Fruit fly (Drosophila melanogaster) whole organism, embryonic: ENCODE data around the gene CG7557.
A peak's percentile ranks its signal among the peaks of the same experiment; 100 is the strongest.

Experiments used
- Adf1 ChIP-seq: fragments of 200-800 bp; sonication (Bioruptor generic); IDR thresholded peaks from 2 replicates; pipeline ENCODE4 v1.3.6; 2022; ENCODE audit warnings: missing biosample characterization, missing genetic modification characterization
- CG10209 ChIP-seq: fragments of 200-800 bp; sonication (Bioruptor generic); optimal IDR thresholded peaks from 3 replicates; lab custom pipeline; 2017; ENCODE audit warnings: missing biosample characterization, mild to moderate bottlenecking, missing genetic modification characterization, missing genetic modification reagents
- CG1024 ChIP-seq: fragments of 200-800 bp; sonication (Bioruptor generic); IDR thresholded peaks from 2 replicates; pipeline ENCODE4 v1.3.6; 2022; ENCODE audit warnings: missing biosample characterization, missing genetic modification characterization
- CG10267 ChIP-seq: fragments of 200-800 bp; sonication (Bioruptor generic); optimal IDR thresholded peaks from 2 replicates; lab custom pipeline; 2018; ENCODE audit warnings: missing biosample characterization, mild to moderate bottlenecking, missing genetic modification characterization, moderate library complexity
- CG12071 ChIP-seq: fragments of 200-800 bp; sonication (Bioruptor generic); optimal IDR thresholded peaks from 3 replicates; lab custom pipeline; 2018; ENCODE audit warnings: missing biosample characterization, mild to moderate bottlenecking, missing genetic modification characterization
- CG12299 ChIP-seq: fragments of 200-800 bp; sonication (Bioruptor generic); optimal IDR thresholded peaks from 2 replicates; lab custom pipeline; 2018; ENCODE audit warnings: missing biosample characterization, mild to moderate bottlenecking, missing genetic modification characterization
- CG12659 ChIP-seq: fragments of 200-800 bp; sonication (Bioruptor generic); optimal IDR thresholded peaks from 3 replicates; lab custom pipeline; 2017; ENCODE audit warnings: mild to moderate bottlenecking, missing biosample characterization, missing genetic modification reagents, missing genetic modification characterization
- CG12769 ChIP-seq: fragments of 200-800 bp; sonication (Bioruptor generic); optimal IDR thresholded peaks from 2 replicates; lab custom pipeline; 2019; ENCODE audit warnings: missing biosample characterization, mild to moderate bottlenecking, missing genetic modification characterization, moderate library complexity
- CG12942 ChIP-seq: fragments of 200-800 bp; sonication (Bioruptor generic); optimal IDR thresholded peaks from 3 replicates; lab custom pipeline; 2016; ENCODE audit warnings: missing biosample characterization, missing genetic modification characterization
- CG16779 ChIP-seq: fragments of 200-800 bp; sonication (Bioruptor generic); IDR thresholded peaks from 2 replicates; pipeline ENCODE4 v1.3.6; 2022; ENCODE audit warnings: missing biosample characterization, missing genetic modification characterization
- CG16863 ChIP-seq: fragments of 200-800 bp; sonication (Bioruptor generic); optimal IDR thresholded peaks from 3 replicates; lab custom pipeline; 2016; ENCODE audit warnings: missing biosample characterization, missing genetic modification characterization
- CG17361 ChIP-seq: fragments of 200-800 bp; sonication (Bioruptor generic); IDR thresholded peaks from 3 replicates; pipeline ENCODE4 v1.3.6; 2022; ENCODE audit warnings: missing biosample characterization, missing genetic modification characterization
- CG17912 ChIP-seq: fragments of 200-800 bp; sonication (Bioruptor generic); optimal IDR thresholded peaks from 2 replicates; lab custom pipeline; 2018; ENCODE audit warnings: missing biosample characterization, mild to moderate bottlenecking, missing genetic modification characterization
- CG18011 ChIP-seq: fragments of 200-800 bp; sonication (Bioruptor generic); optimal IDR thresholded peaks from 2 replicates; lab custom pipeline; 2017; ENCODE audit warnings: missing biosample characterization, missing genetic modification characterization, mild to moderate bottlenecking, moderate library complexity, missing genotype
- CG18619 ChIP-seq: fragments of 200-800 bp; sonication (Bioruptor generic); optimal IDR thresholded peaks from 3 replicates; lab custom pipeline; 2017; ENCODE audit warnings: missing biosample characterization, mild to moderate bottlenecking, missing genetic modification characterization
- CG2120 ChIP-seq: fragments of 200-800 bp; sonication (Bioruptor generic); optimal IDR thresholded peaks from 3 replicates; lab custom pipeline; 2016; ENCODE audit warnings: missing biosample characterization, missing genetic modification characterization
- CG2202 ChIP-seq: fragments of 200-800 bp; sonication (Bioruptor generic); optimal IDR thresholded peaks from 2 replicates; lab custom pipeline; 2018; ENCODE audit warnings: missing biosample characterization, mild to moderate bottlenecking, missing genetic modification characterization
- CG4404 ChIP-seq: fragments of 200-800 bp; sonication (Bioruptor generic); IDR thresholded peaks from 2 replicates; pipeline ENCODE4 v1.3.6; 2022; ENCODE audit warnings: missing biosample characterization, missing genetic modification characterization
- CG5953 ChIP-seq: fragments of 200-800 bp; sonication (Bioruptor generic); IDR thresholded peaks from 2 replicates; pipeline ENCODE4 v1.3.6; 2022; ENCODE audit warnings: missing biosample characterization, missing genetic modification characterization
- CG7839 ChIP-seq: fragments of 200-800 bp; sonication (Bioruptor generic); optimal IDR thresholded peaks from 3 replicates; lab custom pipeline; 2018; ENCODE audit warnings: missing biosample characterization, mild to moderate bottlenecking, missing genetic modification characterization, moderate library complexity
- CG7987 ChIP-seq: fragments of 200-800 bp; sonication (Bioruptor generic); optimal IDR thresholded peaks from 2 replicates; lab custom pipeline; 2018; ENCODE audit warnings: missing biosample characterization, mild to moderate bottlenecking, missing genetic modification characterization, moderate library complexity
- CG8478 ChIP-seq: fragments of >200 bp; optimal IDR thresholded peaks from 2 replicates; lab custom pipeline; 2018
- CG8924 ChIP-seq: fragments of 200-800 bp; optimal IDR thresholded peaks from 3 replicates; lab custom pipeline; 2019; ENCODE audit warnings: missing biosample characterization, mild to moderate bottlenecking, missing genetic modification characterization, moderate library complexity
- Dip3 ChIP-seq: fragments of 200-800 bp; sonication (Bioruptor generic); optimal IDR thresholded peaks from 3 replicates; lab custom pipeline; 2016; ENCODE audit warnings: missing biosample characterization, missing genetic modification characterization
- ERR ChIP-seq: fragments of 200-800 bp; sonication (Bioruptor generic); optimal IDR thresholded peaks from 2 replicates; lab custom pipeline; 2016; ENCODE audit warnings: missing biosample characterization, missing genetic modification characterization
- HLH3B ChIP-seq: fragments of 200-800 bp; sonication (Bioruptor generic); IDR thresholded peaks from 2 replicates; pipeline ENCODE4 v1.3.6; 2022; ENCODE audit warnings: missing biosample characterization, missing genetic modification characterization
- HmgZ ChIP-seq: fragments of 200-800 bp; sonication (Bioruptor generic); optimal IDR thresholded peaks from 2 replicates; lab custom pipeline; 2018; ENCODE audit warnings: missing biosample characterization, mild to moderate bottlenecking, missing genetic modification characterization
- Lpt ChIP-seq: fragments of >200 bp; optimal IDR thresholded peaks from 2 replicates; lab custom pipeline; 2018; ENCODE audit warnings: missing biosample characterization, missing genetic modification characterization
- MBD-R2 ChIP-seq: fragments of 200-800 bp; sonication (Bioruptor generic); IDR thresholded peaks from 2 replicates; pipeline ENCODE4 v1.3.6; 2022; ENCODE audit warnings: missing biosample characterization, missing genetic modification characterization
- Meics ChIP-seq: fragments of 200-800 bp; sonication (Bioruptor generic); optimal IDR thresholded peaks from 2 replicates; lab custom pipeline; 2017; ENCODE audit warnings: missing biosample characterization, mild to moderate bottlenecking, missing genetic modification characterization
- Mes4 ChIP-seq: fragments of 200-800 bp; sonication (Bioruptor generic); optimal IDR thresholded peaks from 2 replicates; lab custom pipeline; 2016; ENCODE audit warnings: missing biosample characterization, missing genetic modification characterization
- Myb ChIP-seq: fragments of 200-800 bp; sonication (Bioruptor generic); optimal IDR thresholded peaks from 2 replicates; lab custom pipeline; 2016; ENCODE audit warnings: missing biosample characterization, missing genetic modification characterization
- Neu2 ChIP-seq: fragments of 200-800 bp; sonication (Bioruptor generic); optimal IDR thresholded peaks from 3 replicates; lab custom pipeline; 2016; ENCODE audit warnings: missing biosample characterization, missing genetic modification characterization, borderline replicate concordance
- Rfx ChIP-seq: fragments of 200-800 bp; sonication (Bioruptor generic); IDR thresholded peaks from 2 replicates; pipeline ENCODE4 v1.3.6; 2022; ENCODE audit warnings: missing biosample characterization, missing genetic modification characterization
- TFAM ChIP-seq: fragments of 200-800 bp; sonication (Bioruptor generic); optimal IDR thresholded peaks from 2 replicates; lab custom pipeline; 2017; ENCODE audit warnings: missing biosample characterization, missing genetic modification characterization, inconsistent platforms
- Tbp ChIP-seq: fragments of >200 bp; optimal IDR thresholded peaks from 2 replicates; lab custom pipeline; 2018; ENCODE audit warnings: missing biosample characterization, missing genetic modification characterization
- ato ChIP-seq: fragments of 200-800 bp; sonication (Bioruptor generic); IDR thresholded peaks from 2 replicates; pipeline ENCODE4 v1.3.6; 2022; ENCODE audit warnings: missing biosample characterization, missing genetic modification characterization; ENCODE audit not compliant: partially characterized antibody
- bcd ChIP-seq: fragments of 200-800 bp; sonication (Bioruptor generic); optimal IDR thresholded peaks from 2 replicates; lab custom pipeline; 2017; ENCODE audit warnings: missing biosample characterization, mild to moderate bottlenecking, missing genetic modification characterization
- bsh ChIP-seq, 2 experiments: fragments of 200-800 bp; sonication (Bioruptor generic); optimal IDR thresholded peaks; 2 replicates each; lab custom pipeline; 2017 to 2018; ENCODE audit warnings: mild to moderate bottlenecking in 2 of 2, missing biosample characterization in 2 of 2, missing genetic modification characterization in 2 of 2, moderate library complexity in 1 of 2
- chinmo ChIP-seq: fragments of 200-800 bp; sonication (Bioruptor generic); IDR thresholded peaks from 4 replicates; pipeline ENCODE4 v1.3.6; 2022; ENCODE audit warnings: missing biosample characterization, missing genetic modification characterization; ENCODE audit not compliant: partially characterized antibody
- dmrt11E ChIP-seq: fragments of 200-800 bp; sonication (Bioruptor generic); optimal IDR thresholded peaks from 3 replicates; lab custom pipeline; 2018; ENCODE audit warnings: missing biosample characterization, mild to moderate bottlenecking, missing genetic modification characterization, moderate library complexity
- ewg ChIP-seq: fragments of 200-800 bp; sonication (Bioruptor generic); optimal IDR thresholded peaks from 3 replicates; lab custom pipeline; 2017; ENCODE audit warnings: mild to moderate bottlenecking, missing biosample characterization, missing genetic modification reagents, missing genetic modification characterization
- exex ChIP-seq: fragments of 200-800 bp; sonication (Bioruptor generic); optimal IDR thresholded peaks from 4 replicates; lab custom pipeline; 2018; ENCODE audit warnings: missing biosample characterization, mild to moderate bottlenecking, missing genetic modification characterization, moderate library complexity
- grau ChIP-seq: fragments of 200-800 bp; optimal IDR thresholded peaks from 3 replicates; lab custom pipeline; 2019; ENCODE audit warnings: missing biosample characterization, mild to moderate bottlenecking, missing genetic modification characterization, moderate library complexity
- inv ChIP-seq: fragments of 200-800 bp; sonication (Bioruptor generic); IDR thresholded peaks from 2 replicates; pipeline ENCODE4 v1.3.6; 2022; ENCODE audit warnings: missing biosample characterization, missing genetic modification characterization; ENCODE audit not compliant: partially characterized antibody
- kay ChIP-seq: fragments of 200-800 bp; sonication (Bioruptor generic); optimal IDR thresholded peaks from 2 replicates; lab custom pipeline; 2016; ENCODE audit warnings: missing biosample characterization, missing genetic modification characterization
- psq ChIP-seq: fragments of 200-800 bp; sonication (Bioruptor generic); optimal IDR thresholded peaks from 2 replicates; lab custom pipeline; 2017; ENCODE audit warnings: missing biosample characterization, missing genetic modification characterization
- seq ChIP-seq: fragments of 200-800 bp; sonication (Bioruptor generic); IDR thresholded peaks from 2 replicates; pipeline ENCODE4 v1.3.6; 2022; ENCODE audit warnings: missing biosample characterization, missing genetic modification characterization
- ssp ChIP-seq: fragments of 200-800 bp; sonication (Bioruptor generic); IDR thresholded peaks from 2 replicates; pipeline ENCODE4 v1.3.6; 2022; ENCODE audit warnings: missing biosample characterization, missing genetic modification characterization
- trh ChIP-seq: fragments of 200-800 bp; sonication (Bioruptor generic); optimal IDR thresholded peaks from 2 replicates; lab custom pipeline; 2016; ENCODE audit warnings: missing biosample characterization, missing genetic modification characterization
- ttk ChIP-seq: fragments of 200-800 bp; sonication (Bioruptor generic); IDR thresholded peaks from 2 replicates; pipeline ENCODE4 v2.1.2; 2022; ENCODE audit warnings: missing biosample characterization, missing genetic modification characterization
- zen2 ChIP-seq: fragments of 200-800 bp; sonication (Bioruptor generic); IDR thresholded peaks from 3 replicates; pipeline ENCODE4 v1.3.6; 2022; ENCODE audit warnings: missing biosample characterization, missing genetic modification characterization; ENCODE audit not compliant: partially characterized antibody

The CG7557 gene

dm6 chr3L:11450535-11450934 lies 5.6 kb downstream of the CG7557 start (continued):
- TF ChIP-seq Adf1 (GFP tag; lab: Robert Waterston, UW) (no peak), ttk (no peak), inv (GFP tag; lab: Robert Waterston, UW) (no peak), CG12769 (tag; lab: Kevin White, UChicago) (no peak), Lpt (no peak), CG4404 (no peak), ssp (GFP tag; lab: Robert Waterston, UW) (no peak), CG17912 (GFP tag; lab: Kevin White, UChicago) (no peak), CG7839 (tag; lab: Kevin White, UChicago) (peak; percentile 52), Meics (GFP tag; lab: Kevin White, UChicago) (peak; percentile 46), dmrt11E (peak; percentile 55), grau (tag; lab: Kevin White, UChicago) (peak; percentile 54), CG12942 (no peak), Tbp (GFP tag; lab: Kevin White, UChicago) (no peak), bsh (GFP tag; optimal IDR thresholded peaks at IDR 0.05; lab: Kevin White, UChicago) (peak in 1 of 2 experiments; percentile 52), CG5953 (GFP tag; lab: Robert Waterston, UW) (no peak), CG17361 (GFP tag; lab: Robert Waterston, UW) (peak; percentile 50; the same call in 1 of the 3 replicates), CG8478 (lab: Kevin White, UChicago) (no peak), HmgZ (tag; lab: Kevin White, UChicago) (no peak), Myb (GFP tag; lab: Kevin White, UChicago) (no peak), CG2120 (GFP tag; lab: Kevin White, UChicago) (no peak), HLH3B (0 out of 2 replicates have a peak, but pooled peaks have one; percentile 35), CG18011 (GFP tag; lab: Kevin White, UChicago) (no peak), ERR (GFP tag; lab: Kevin White, UChicago) (no peak), CG12071 (GFP tag; lab: Kevin White, UChicago) (no peak), CG16863 (GFP tag; lab: Kevin White, UChicago) (no peak), CG7987 (GFP tag; lab: Kevin White, UChicago) (no peak), CG1024 (GFP tag; lab: Robert Waterston, UW) (no peak), ewg (GFP tag; lab: Kevin White, UChicago) (no peak), CG2202 (no peak), Mes4 (GFP tag; lab: Kevin White, UChicago) (no peak), CG12659 (peak; percentile 2), CG8924 (tag; lab: Kevin White, UChicago) (peak; percentile 51), bcd (GFP tag; lab: Kevin White, UChicago) (no peak), TFAM (GFP tag; lab: Kevin White, UChicago) (no peak), chinmo (GFP tag; lab: Robert Waterston, UW) (no peak), kay (no peak), ato (no peak), Rfx (GFP tag; lab: Robert Waterston, UW) (no peak), CG10267 (tag; lab: Kevin White, UChicago) (peak; percentile 49), CG16779 (GFP tag; lab: Robert Waterston, UW) (no peak), zen2 (GFP tag; lab: Robert Waterston, UW) (no peak), exex (tag; lab: Kevin White, UChicago) (no peak), trh (no peak), seq (GFP tag; lab: Robert Waterston, UW) (no peak), CG10209 (GFP tag; lab: Kevin White, UChicago) (peak; percentile 36), MBD-R2 (GFP tag; lab: Robert Waterston, UW) (no peak), CG18619 (peak; percentile 0), Dip3 (GFP tag; lab: Kevin White, UChicago) (no peak), Neu2 (no peak), CG12299 (tag; lab: Kevin White, UChicago) (peak; percentile 38), psq (GFP tag; lab: Kevin White, UChicago) (no peak)
